Fruit fly (Drosophila melanogaster): ENCODE results near the gene Rga.

Rga gene

DNA sequence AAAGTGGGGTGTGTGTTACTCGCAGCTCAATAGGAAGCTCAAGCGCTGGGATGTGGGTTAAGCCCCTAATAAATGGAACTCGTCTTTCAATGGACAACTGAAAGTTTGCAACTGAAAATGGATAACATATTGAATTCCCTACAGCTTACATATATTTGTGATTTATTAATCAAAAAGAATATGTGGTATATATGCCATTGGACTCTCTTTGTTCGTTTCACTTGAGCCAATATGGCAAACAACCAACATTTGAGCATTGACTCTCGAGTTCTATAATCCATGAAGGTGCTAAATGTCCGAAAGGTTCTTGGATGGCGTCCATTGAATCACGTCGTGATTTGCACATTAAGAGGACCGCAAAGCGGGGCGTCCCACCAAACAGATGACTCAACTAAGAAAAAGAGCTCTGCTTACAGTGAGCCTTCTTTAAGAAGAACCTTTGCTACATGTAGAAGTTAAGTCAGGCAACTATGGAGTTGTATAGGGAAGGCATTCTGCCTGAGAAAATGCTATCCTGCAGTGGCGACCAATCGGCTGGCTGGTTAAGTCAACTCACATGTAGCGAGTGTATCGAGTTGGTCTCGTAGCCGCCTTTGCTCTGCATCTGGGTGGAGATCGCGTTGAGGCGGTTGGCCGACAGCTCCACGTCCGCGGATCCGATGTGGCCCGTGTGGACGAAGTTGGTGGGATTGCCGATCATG lies 5.2 kb upstream of the Rga start:
- TF ChIP-seq Myc (optimal IDR thresholded peaks at IDR 0.05) = no peak
- TF ChIP-seq ttk (optimal IDR thresholded peaks at IDR 0.05) = no peak
- TF ChIP-seq h (optimal IDR thresholded peaks at IDR 0.05) = no peak
- no peak for TF ChIP-seq insv (optimal IDR thresholded peaks at IDR 0.05)
- TF ChIP-seq psq (optimal IDR thresholded peaks at IDR 0.05) = no peak
- no peak for TF ChIP-seq Sin3A (optimal IDR thresholded peaks at IDR 0.05)

DNA sequence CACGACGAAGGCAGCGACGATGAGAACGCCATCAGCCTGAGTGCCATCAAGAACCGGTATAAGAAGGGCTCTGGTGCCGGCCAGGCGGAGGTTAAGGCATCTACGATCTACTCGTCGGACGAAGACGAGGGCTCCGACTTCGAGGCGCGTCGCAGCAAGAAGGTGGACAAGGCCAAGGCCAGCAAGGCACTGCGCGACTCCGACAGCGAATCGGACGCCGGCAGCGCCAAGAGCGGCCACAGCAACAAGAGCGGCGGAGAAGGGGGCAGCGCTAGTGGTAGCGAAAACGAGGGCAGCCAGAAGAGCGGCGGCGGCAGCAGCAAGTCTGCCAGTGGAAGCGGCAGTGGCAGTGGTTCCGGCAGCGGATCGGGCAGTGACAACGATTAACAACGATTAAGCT lies 2.6 kb upstream of the Rga start:
- no peak for TF ChIP-seq ttk (optimal IDR thresholded peaks at IDR 0.05)
- TF ChIP-seq h (optimal IDR thresholded peaks at IDR 0.05) = no peak
- no peak for TF ChIP-seq insv (optimal IDR thresholded peaks at IDR 0.05)
- no peak for TF ChIP-seq psq (optimal IDR thresholded peaks at IDR 0.05)
- no peak for TF ChIP-seq Myc (optimal IDR thresholded peaks at IDR 0.05)
- TF ChIP-seq Sin3A (optimal IDR thresholded peaks at IDR 0.05) = no peak

DNA sequence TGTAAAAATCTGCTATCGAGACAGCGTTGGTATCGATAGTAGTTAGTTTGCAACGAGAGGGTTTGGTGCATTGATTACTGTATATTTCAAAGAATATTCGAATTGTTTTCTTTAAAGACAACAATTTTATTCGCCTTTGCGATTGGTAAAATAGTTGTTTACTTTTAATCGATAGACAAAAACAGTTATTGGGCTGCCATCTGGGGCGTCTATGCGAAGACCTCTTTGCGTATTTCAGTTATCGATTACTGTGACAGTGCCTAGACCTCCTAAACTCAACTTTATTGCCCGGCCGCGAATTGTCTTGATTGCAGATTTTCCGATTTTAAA lies 167 bp upstream of the Rga start, which contains the start of gene Atu:
Gene Atu, plus strand, starts transcription at position 245 of the 330 bp plus-strand sequence.
- TF ChIP-seq insv (optimal IDR thresholded peaks at IDR 0.05) (no peak), h (optimal IDR thresholded peaks at IDR 0.05) (no peak), Sin3A (optimal IDR thresholded peaks at IDR 0.05) (no peak), Myc (optimal IDR thresholded peaks at IDR 0.05) (no peak), ttk (optimal IDR thresholded peaks at IDR 0.05) (no peak), psq (optimal IDR thresholded peaks at IDR 0.05) (no peak)

DNA sequence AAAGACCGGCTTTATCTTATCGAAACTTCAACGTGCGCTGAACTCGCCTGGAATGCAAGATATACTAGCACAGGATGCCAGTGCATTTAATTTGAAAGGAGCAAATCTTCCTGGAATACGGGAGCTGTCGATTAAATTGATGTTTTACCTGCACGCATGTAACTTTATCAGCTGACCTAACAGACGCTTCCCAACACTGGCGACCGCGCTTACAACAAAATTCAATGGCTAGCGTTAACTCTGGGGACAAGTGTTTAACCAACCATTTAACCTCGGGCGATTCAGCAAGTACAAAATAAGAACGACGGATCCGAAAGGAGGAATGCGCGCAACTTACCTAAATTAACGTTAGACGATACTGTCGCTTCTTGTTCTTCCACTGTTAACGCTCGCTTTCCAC lies 1.2 kb downstream of the Rga start:
- TF ChIP-seq psq (optimal IDR thresholded peaks at IDR 0.05) = no peak
- no peak for TF ChIP-seq Sin3A (optimal IDR thresholded peaks at IDR 0.05)
- TF ChIP-seq Myc (optimal IDR thresholded peaks at IDR 0.05) = no peak
- TF ChIP-seq ttk (optimal IDR thresholded peaks at IDR 0.05) = no peak
- no peak for TF ChIP-seq h (optimal IDR thresholded peaks at IDR 0.05)
- no peak for TF ChIP-seq insv (optimal IDR thresholded peaks at IDR 0.05)

DNA sequence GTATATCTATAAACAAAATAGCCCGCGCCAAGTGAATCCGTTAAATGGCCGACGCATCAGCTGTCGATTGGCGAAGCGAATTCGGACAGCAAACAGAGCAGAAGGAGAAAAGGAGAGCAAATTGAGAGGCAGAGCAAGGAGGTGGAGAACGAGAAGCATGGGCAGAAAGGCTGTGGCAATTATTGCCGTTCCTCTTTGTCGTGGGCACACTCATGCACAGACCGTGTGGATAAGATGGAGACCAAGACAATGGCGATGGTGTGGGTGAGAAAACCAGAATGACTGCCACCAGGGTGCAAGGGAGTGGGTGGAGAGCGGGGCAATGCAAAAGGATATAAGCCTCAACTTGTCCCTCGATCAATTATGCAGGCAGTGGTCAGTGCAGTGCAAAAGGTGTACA lies 1.7 kb downstream of the Rga start:
- no peak for TF ChIP-seq insv (optimal IDR thresholded peaks at IDR 0.05)
- no peak for TF ChIP-seq h (optimal IDR thresholded peaks at IDR 0.05)
- no peak for TF ChIP-seq ttk (optimal IDR thresholded peaks at IDR 0.05)
- no peak for TF ChIP-seq Myc (optimal IDR thresholded peaks at IDR 0.05)
- no peak for TF ChIP-seq psq (optimal IDR thresholded peaks at IDR 0.05)
- TF ChIP-seq Sin3A (optimal IDR thresholded peaks at IDR 0.05) = no peak

DNA sequence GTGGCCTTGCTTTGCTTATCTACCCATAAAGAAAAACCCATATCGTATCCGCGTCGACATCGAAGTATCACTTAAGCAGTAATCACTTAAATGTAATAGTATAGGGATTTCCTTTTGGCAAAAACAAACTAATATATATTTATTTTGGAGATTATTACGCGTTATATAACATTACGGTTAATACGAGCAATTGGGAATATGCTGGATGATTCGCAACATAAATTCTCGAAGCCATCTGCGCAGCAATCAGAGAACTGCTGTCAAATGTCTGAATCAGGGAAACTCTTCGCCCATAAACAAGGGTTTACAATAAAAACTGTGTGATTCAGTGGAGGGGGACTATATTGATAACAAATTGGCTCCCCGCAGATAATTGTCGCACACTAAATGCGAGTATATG lies 2.3 kb downstream of the Rga start:
- TF ChIP-seq ttk (optimal IDR thresholded peaks at IDR 0.05) (no peak), Sin3A (optimal IDR thresholded peaks at IDR 0.05) (no peak), Myc (optimal IDR thresholded peaks at IDR 0.05) (no peak), h (optimal IDR thresholded peaks at IDR 0.05) (no peak), insv (optimal IDR thresholded peaks at IDR 0.05) (no peak), psq (optimal IDR thresholded peaks at IDR 0.05) (no peak)

DNA sequence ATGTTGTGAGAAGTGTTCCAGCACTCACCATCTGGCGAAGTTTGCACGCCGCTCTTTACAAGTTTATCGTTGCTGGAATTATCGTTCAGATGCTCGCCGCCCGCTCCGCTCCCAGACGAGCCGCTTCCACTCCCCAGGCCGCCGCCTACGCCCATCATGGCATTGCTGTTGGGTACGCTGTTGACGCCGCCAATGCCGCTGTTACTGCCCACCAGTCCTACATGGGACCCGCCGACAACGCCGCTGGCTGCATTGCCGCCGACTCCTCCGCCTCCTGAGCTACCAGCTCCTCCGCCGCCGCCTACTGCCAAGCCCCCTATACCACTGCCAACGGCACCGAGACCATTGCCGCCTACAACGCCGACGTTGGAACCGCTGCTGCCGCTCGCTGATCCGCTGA lies 4.5 kb downstream of the Rga start:
- TF ChIP-seq Sin3A (optimal IDR thresholded peaks at IDR 0.05) (no peak), h (optimal IDR thresholded peaks at IDR 0.05) (no peak), insv (optimal IDR thresholded peaks at IDR 0.05) (no peak), psq (optimal IDR thresholded peaks at IDR 0.05) (no peak), ttk (optimal IDR thresholded peaks at IDR 0.05) (no peak), Myc (optimal IDR thresholded peaks at IDR 0.05) (no peak)

DNA sequence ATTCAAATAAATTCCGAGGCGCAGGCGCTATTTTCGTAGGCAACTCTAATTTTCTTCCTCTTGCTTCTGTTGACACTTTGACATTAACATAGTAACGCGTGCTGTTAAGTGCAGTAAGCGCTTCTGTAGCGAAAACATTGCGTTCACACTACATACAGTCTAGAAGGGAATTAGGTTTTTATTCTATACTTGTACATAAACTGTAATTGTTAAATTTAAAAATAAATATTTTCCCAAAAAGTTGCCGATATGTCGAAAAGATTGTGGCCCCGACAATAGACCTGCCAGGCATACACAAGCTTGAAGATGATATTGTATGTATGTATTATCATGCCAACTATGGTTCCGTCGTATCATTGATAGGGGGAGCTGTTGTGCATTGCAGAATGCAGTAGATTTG lies 6.4 kb downstream of the Rga start, which contains the start of gene asl:
Gene asl, minus strand, starts transcription at position 67 of the 400 bp plus-strand sequence.
- TF ChIP-seq h (optimal IDR thresholded peaks at IDR 0.05) (no peak), insv (optimal IDR thresholded peaks at IDR 0.05) (no peak), Sin3A (optimal IDR thresholded peaks at IDR 0.05) (no peak), psq (optimal IDR thresholded peaks at IDR 0.05) (no peak), ttk (optimal IDR thresholded peaks at IDR 0.05) (no peak), Myc (optimal IDR thresholded peaks at IDR 0.05) (no peak)

DNA sequence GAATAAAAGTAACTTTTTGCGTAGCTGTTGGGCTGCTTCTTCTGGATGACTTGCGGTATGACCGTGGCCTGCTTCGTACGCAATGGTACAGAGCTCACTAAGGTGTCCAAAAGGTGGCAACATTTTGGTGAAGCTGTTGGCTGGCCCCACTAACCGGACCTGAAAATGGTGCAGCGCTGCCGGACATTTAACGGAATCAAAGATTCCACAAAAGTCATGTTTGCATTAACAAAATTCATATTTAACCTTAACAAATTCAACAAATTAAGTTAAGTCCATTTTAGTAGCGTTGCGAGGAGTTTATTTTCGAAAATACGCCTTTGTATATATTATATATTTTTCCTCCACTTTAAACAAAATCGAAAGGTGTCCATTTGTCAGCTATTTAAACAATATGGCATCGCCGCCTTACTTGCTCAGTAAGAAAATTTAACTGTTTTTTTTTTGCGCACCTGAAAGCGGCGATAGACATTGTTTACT lies 11.8 kb downstream of the Rga start, which contains the start of the genes kra and SecS:
Gene kra, minus strand, starts transcription at position 93 of the 480 bp plus-strand sequence.
Gene SecS, plus strand, starts transcription at position 390 of the 480 bp plus-strand sequence.
- no peak for TF ChIP-seq Myc (optimal IDR thresholded peaks at IDR 0.05)

DNA sequence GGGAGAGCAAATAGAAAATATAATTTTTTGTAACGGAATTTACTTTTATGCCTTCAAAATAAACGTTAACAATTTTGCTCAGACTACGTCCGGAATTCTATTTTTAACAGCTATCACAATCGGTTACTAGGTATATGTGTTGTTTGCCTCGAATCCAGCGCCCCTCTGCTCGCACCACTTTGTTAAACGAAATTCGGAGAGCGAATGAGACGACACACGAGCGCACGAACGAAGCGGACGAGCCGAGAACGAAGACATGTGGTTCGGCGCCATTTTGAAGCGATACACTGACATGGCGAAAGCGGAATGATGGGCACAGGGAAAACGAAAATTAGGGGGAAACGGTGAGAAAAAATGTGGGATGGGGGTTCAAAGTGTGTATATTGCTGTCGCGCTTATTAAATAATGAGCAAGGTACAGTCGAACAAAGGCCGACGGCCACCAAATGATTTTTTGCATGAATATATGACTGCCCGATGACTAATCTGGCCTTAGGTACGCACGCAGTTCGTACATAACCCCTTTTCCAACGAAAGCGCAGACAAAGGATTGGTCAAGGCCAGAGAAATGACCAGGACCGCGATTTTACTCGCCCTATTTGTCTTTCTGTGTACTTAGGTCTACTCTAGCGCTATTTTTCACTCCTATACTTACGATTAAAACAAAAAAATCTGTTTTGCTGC lies 12.4 kb downstream of the Rga start:
- no peak for TF ChIP-seq h (optimal IDR thresholded peaks at IDR 0.05)
- no peak for TF ChIP-seq ttk (optimal IDR thresholded peaks at IDR 0.05)
- TF ChIP-seq psq (optimal IDR thresholded peaks at IDR 0.05) = no peak
- no peak for TF ChIP-seq Myc (optimal IDR thresholded peaks at IDR 0.05)

DNA sequence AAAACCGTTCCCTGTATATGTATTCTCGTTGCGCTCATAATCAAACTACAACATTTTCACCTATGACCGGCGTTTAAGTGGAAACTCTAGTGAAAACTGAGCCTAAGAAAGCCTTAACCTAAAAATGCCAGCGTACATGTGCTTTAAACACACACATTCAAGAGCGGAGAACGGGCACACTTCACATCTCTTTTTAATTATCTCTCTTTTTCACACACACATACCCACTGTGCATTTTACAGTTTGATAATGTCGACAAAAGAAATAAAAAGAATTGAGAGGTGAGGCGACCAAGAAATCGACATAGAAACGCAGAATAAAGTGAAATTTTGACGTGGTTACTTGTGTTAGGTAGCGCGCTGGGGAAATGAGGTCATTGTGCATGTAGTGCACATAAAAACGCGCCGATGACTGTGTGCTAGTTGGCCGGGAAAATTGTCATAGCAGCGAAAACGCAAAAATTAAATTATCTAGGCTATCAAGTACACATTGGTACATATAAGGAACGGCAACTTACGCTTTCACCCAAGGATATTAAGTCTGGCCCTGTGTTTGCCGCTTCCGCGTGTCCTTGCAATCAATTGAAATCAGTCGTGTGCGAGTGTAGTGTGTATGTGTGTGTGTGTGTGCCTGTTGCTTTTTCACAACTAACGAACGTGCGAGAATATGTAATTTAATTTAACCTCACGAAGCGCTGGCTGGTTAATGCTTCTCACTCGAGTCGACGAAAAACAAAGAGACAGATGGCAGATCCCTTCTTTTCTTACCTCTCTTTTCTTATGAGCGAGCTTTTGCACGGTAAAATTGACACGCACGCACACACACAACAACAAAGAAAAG lies 13.2 kb downstream of the Rga start:
- TF ChIP-seq insv (optimal IDR thresholded peaks at IDR 0.05) = no peak
- TF ChIP-seq h (optimal IDR thresholded peaks at IDR 0.05) = no peak
- no peak for TF ChIP-seq Sin3A (optimal IDR thresholded peaks at IDR 0.05)
- TF ChIP-seq ttk (optimal IDR thresholded peaks at IDR 0.05) = no peak
- TF ChIP-seq Myc (optimal IDR thresholded peaks at IDR 0.05) = no peak
- no peak for TF ChIP-seq psq (optimal IDR thresholded peaks at IDR 0.05)

DNA sequence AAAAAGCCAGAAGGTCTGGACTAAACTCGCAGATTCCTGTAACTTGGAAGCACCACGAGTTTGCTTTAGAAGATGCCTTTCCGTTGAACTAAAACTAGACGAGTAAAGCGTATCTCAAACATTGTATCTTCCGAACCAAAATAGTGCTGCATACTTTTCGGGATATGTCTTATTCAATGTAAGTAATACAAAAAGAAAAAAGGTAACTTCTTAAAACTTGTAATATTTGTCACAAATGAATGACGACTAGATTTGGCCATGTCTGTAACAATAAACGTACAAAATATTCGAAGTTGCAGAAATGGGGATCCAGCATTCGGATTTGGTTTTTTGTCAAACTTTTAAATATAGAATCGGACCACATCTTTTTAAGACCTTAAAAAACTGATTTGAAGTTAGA lies 18.0 kb downstream of the Rga start:
- TF ChIP-seq insv (optimal IDR thresholded peaks at IDR 0.05) (no peak), Myc (optimal IDR thresholded peaks at IDR 0.05) (no peak), ttk (optimal IDR thresholded peaks at IDR 0.05) (no peak), Sin3A (optimal IDR thresholded peaks at IDR 0.05) (no peak), psq (optimal IDR thresholded peaks at IDR 0.05) (no peak), h (optimal IDR thresholded peaks at IDR 0.05) (no peak)

All from Kc167 (cell line).